Worm (Caenorhabditis elegans) whole organism, L2 larva: ENCODE results near the gene T24B8.3.

Source experiments
- elt-3 ChIP-seq: sonication (generic microtip); optimal IDR thresholded peaks from 2 replicates; lab custom pipeline; 2017; ENCODE audit warnings: missing biosample characterization, missing genetic modification characterization
- nhr-25 ChIP-seq: fragments of 150-350 bp; sonication (generic microtip); optimal IDR thresholded peaks from 3 replicates; lab custom pipeline; 2014; ENCODE audit warnings: missing biosample characterization, missing genetic modification characterization
- ztf-11 ChIP-seq: sonication (generic microtip); optimal IDR thresholded peaks from 2 replicates; lab custom pipeline; 2017; ENCODE audit warnings: missing biosample characterization, missing genetic modification characterization
- ztf-4 ChIP-seq: fragments of 150-350 bp; optimal IDR thresholded peaks from 2 replicates; lab custom pipeline; 2014; ENCODE audit warnings: missing biosample characterization, missing genetic modification characterization

- TF ChIP-seq elt-3 (tag; lab: Kevin White, UChicago) (no peak), ztf-4 (no peak), nhr-25 (no peak), ztf-11 (no peak)
Measured at ce11 chrII:9054604-9055003, 6.3 kb downstream of the T24B8.3 start, which contains the start of gene chmp-7.
